Fruit fly (Drosophila melanogaster) whole organism, embryonic: ENCODE measurements around the gene Sclp.

Experiments
- Bdp1 ChIP-seq: fragments of 200-800 bp; sonication (Bioruptor generic); optimal IDR thresholded peaks from 3 replicates; lab custom pipeline; 2016; ENCODE audit warnings: missing biosample characterization, missing genetic modification characterization
- CG10209 ChIP-seq: fragments of 200-800 bp; sonication (Bioruptor generic); optimal IDR thresholded peaks from 3 replicates; lab custom pipeline; 2017; ENCODE audit warnings: missing biosample characterization, mild to moderate bottlenecking, missing genetic modification characterization, missing genetic modification reagents
- CG12155 ChIP-seq: fragments of 200-800 bp; sonication (Bioruptor generic); optimal IDR thresholded peaks from 3 replicates; lab custom pipeline; 2016; ENCODE audit warnings: missing biosample characterization, missing genetic modification characterization
- CG12391 ChIP-seq: fragments of 200-800 bp; sonication (Bioruptor generic); optimal IDR thresholded peaks from 3 replicates; lab custom pipeline; 2018; ENCODE audit warnings: missing biosample characterization, mild to moderate bottlenecking, missing genetic modification characterization, moderate library complexity
- CG12659 ChIP-seq: fragments of 200-800 bp; sonication (Bioruptor generic); optimal IDR thresholded peaks from 3 replicates; lab custom pipeline; 2017; ENCODE audit warnings: mild to moderate bottlenecking, missing biosample characterization, missing genetic modification reagents, missing genetic modification characterization
- CG12744 ChIP-seq: fragments of 200-800 bp; sonication (Bioruptor generic); optimal IDR thresholded peaks from 2 replicates; lab custom pipeline; 2016; ENCODE audit warnings: missing biosample characterization, missing genetic modification characterization
- CG13296 ChIP-seq: fragments of 200-800 bp; sonication (Bioruptor generic); optimal IDR thresholded peaks from 3 replicates; lab custom pipeline; 2018; ENCODE audit warnings: missing biosample characterization, mild to moderate bottlenecking, missing genetic modification characterization
- CG14860 ChIP-seq: fragments of 200-800 bp; sonication (Bioruptor generic); IDR thresholded peaks from 3 replicates; pipeline ENCODE4 v1.3.6; 2022; ENCODE audit warnings: missing biosample characterization, missing genetic modification characterization; ENCODE audit not compliant: partially characterized antibody
- CG15696 ChIP-seq: fragments of 200-800 bp; sonication (Bioruptor generic); optimal IDR thresholded peaks from 2 replicates; lab custom pipeline; 2019; ENCODE audit warnings: missing biosample characterization, mild to moderate bottlenecking, missing genetic modification characterization, moderate library complexity
- CG17612 ChIP-seq: fragments of 200-800 bp; sonication (Bioruptor generic); IDR thresholded peaks from 2 replicates; pipeline ENCODE4 v1.3.6; 2022; ENCODE audit warnings: missing biosample characterization, missing genetic modification characterization
- CG17829 ChIP-seq: fragments of 200-800 bp; optimal IDR thresholded peaks from 2 replicates; lab custom pipeline; 2019; ENCODE audit warnings: missing biosample characterization, mild to moderate bottlenecking, missing genetic modification characterization, moderate library complexity
- CG18262 ChIP-seq: fragments of 200-800 bp; optimal IDR thresholded peaks from 3 replicates; lab custom pipeline; 2019; ENCODE audit warnings: missing biosample characterization, mild to moderate bottlenecking, missing genetic modification characterization, moderate library complexity
- CG18599 ChIP-seq: fragments of 200-800 bp; sonication (Bioruptor generic); optimal IDR thresholded peaks from 3 replicates; lab custom pipeline; 2017; ENCODE audit warnings: missing biosample characterization, missing genetic modification characterization, mild to moderate bottlenecking, moderate library complexity, missing genetic modification reagents
- CG2875 ChIP-seq: fragments of 200-800 bp; sonication (Bioruptor generic); optimal IDR thresholded peaks from 2 replicates; lab custom pipeline; 2017; ENCODE audit warnings: missing biosample characterization, mild to moderate bottlenecking, missing genetic modification characterization, missing genetic modification reagents
- CG31224 ChIP-seq: fragments of 200-800 bp; sonication (Bioruptor generic); IDR thresholded peaks from 2 replicates; pipeline ENCODE4 v1.3.6; 2022; ENCODE audit warnings: missing biosample characterization, missing genetic modification characterization
- CG33213 ChIP-seq: fragments of 200-800 bp; sonication (Bioruptor generic); optimal IDR thresholded peaks from 3 replicates; lab custom pipeline; 2016; ENCODE audit warnings: missing biosample characterization, missing genetic modification characterization
- CG3847 ChIP-seq: fragments of 200-800 bp; sonication (Bioruptor generic); IDR thresholded peaks from 2 replicates; pipeline ENCODE4 v1.3.6; 2022; ENCODE audit warnings: missing biosample characterization, missing genetic modification characterization
- CG4282 ChIP-seq: fragments of 200-800 bp; sonication (Bioruptor generic); optimal IDR thresholded peaks from 2 replicates; lab custom pipeline; 2016; ENCODE audit warnings: missing biosample characterization, missing genetic modification characterization
- CG4404 ChIP-seq: fragments of 200-800 bp; sonication (Bioruptor generic); IDR thresholded peaks from 2 replicates; pipeline ENCODE4 v1.3.6; 2022; ENCODE audit warnings: missing biosample characterization, missing genetic modification characterization
- CG4617 ChIP-seq: fragments of 200-800 bp; sonication (Bioruptor generic); optimal IDR thresholded peaks from 3 replicates; lab custom pipeline; 2016; ENCODE audit warnings: missing biosample characterization, missing genetic modification characterization, borderline replicate concordance
- CG6765 ChIP-seq: fragments of 200-800 bp; sonication (Bioruptor generic); optimal IDR thresholded peaks from 3 replicates; lab custom pipeline; 2017; ENCODE audit warnings: missing biosample characterization, mild to moderate bottlenecking, missing genetic modification characterization
- CG7357 ChIP-seq: fragments of 200-800 bp; sonication (Bioruptor generic); IDR thresholded peaks from 3 replicates; pipeline ENCODE4 v1.3.6; 2022; ENCODE audit warnings: missing biosample characterization, missing genetic modification characterization
- CG7928 ChIP-seq: fragments of 200-800 bp; sonication (Bioruptor generic); optimal IDR thresholded peaks from 2 replicates; lab custom pipeline; 2017; ENCODE audit warnings: missing biosample characterization, mild to moderate bottlenecking, missing genetic modification characterization
- D19A ChIP-seq: fragments of 200-800 bp; optimal IDR thresholded peaks from 3 replicates; lab custom pipeline; 2019; ENCODE audit warnings: missing biosample characterization, mild to moderate bottlenecking, missing genetic modification characterization, moderate library complexity
- D19B ChIP-seq: fragments of 200-800 bp; sonication (Bioruptor generic); optimal IDR thresholded peaks from 2 replicates; lab custom pipeline; 2017; ENCODE audit warnings: missing biosample characterization, mild to moderate bottlenecking, missing genetic modification characterization
- Dip3 ChIP-seq: fragments of 200-800 bp; sonication (Bioruptor generic); optimal IDR thresholded peaks from 3 replicates; lab custom pipeline; 2016; ENCODE audit warnings: missing biosample characterization, missing genetic modification characterization
- E2f1 ChIP-seq: fragments of 200-800 bp; sonication (Bioruptor generic); IDR thresholded peaks from 2 replicates; pipeline ENCODE4 v1.3.6; 2022; ENCODE audit warnings: missing biosample characterization, missing genetic modification characterization
- HmgZ ChIP-seq: fragments of 200-800 bp; sonication (Bioruptor generic); optimal IDR thresholded peaks from 2 replicates; lab custom pipeline; 2018; ENCODE audit warnings: missing biosample characterization, mild to moderate bottlenecking, missing genetic modification characterization
- NK7.1 ChIP-seq: fragments of 200-800 bp; sonication (Bioruptor generic); optimal IDR thresholded peaks from 3 replicates; lab custom pipeline; 2016; ENCODE audit warnings: missing biosample characterization, missing genetic modification characterization
- Nf-YA ChIP-seq: fragments of 200-800 bp; sonication (Bioruptor generic); IDR thresholded peaks from 2 replicates; pipeline ENCODE4 v1.3.6; 2022; ENCODE audit warnings: missing biosample characterization, missing genetic modification characterization
- NfI ChIP-seq: fragments of 200-800 bp; sonication (Bioruptor generic); optimal IDR thresholded peaks from 3 replicates; lab custom pipeline; 2018; ENCODE audit warnings: missing biosample characterization, mild to moderate bottlenecking, missing genetic modification characterization, moderate library complexity
- Opbp ChIP-seq: fragments of 200-800 bp; sonication (Bioruptor generic); IDR thresholded peaks from 3 replicates; pipeline ENCODE4 v1.3.6; 2022; ENCODE audit warnings: missing biosample characterization, missing genetic modification characterization; ENCODE audit not compliant: partially characterized antibody
- Poxn ChIP-seq: fragments of 200-800 bp; sonication (Bioruptor generic); IDR thresholded peaks from 2 replicates; pipeline ENCODE4 v1.3.6; 2022; ENCODE audit warnings: missing biosample characterization, missing genetic modification characterization
- Scr ChIP-seq: fragments of 200-800 bp; sonication (Bioruptor generic); IDR thresholded peaks from 2 replicates; pipeline ENCODE4 v1.3.6; 2022; ENCODE audit warnings: missing biosample characterization, missing genetic modification characterization; ENCODE audit not compliant: partially characterized antibody
- Six4 ChIP-seq: fragments of 200-800 bp; sonication (Bioruptor generic); optimal IDR thresholded peaks from 2 replicates; lab custom pipeline; 2016; ENCODE audit warnings: missing biosample characterization, missing genetic modification characterization
- Spps ChIP-seq: fragments of 200-800 bp; sonication (Bioruptor generic); optimal IDR thresholded peaks from 2 replicates; lab custom pipeline; 2018; ENCODE audit warnings: missing biosample characterization, mild to moderate bottlenecking, missing genetic modification characterization
- Usf ChIP-seq: fragments of 200-800 bp; sonication (Bioruptor generic); optimal IDR thresholded peaks from 2 replicates; lab custom pipeline; 2017; ENCODE audit warnings: missing genotype, missing biosample characterization, missing genetic modification characterization
- ac ChIP-seq: fragments of 200-800 bp; sonication (Bioruptor generic); optimal IDR thresholded peaks from 3 replicates; lab custom pipeline; 2017; ENCODE audit warnings: missing biosample characterization, mild to moderate bottlenecking, missing genetic modification characterization
- ase ChIP-seq: fragments of 200-800 bp; sonication (Bioruptor generic); IDR thresholded peaks from 3 replicates; pipeline ENCODE4 v1.3.6; 2022; ENCODE audit warnings: missing biosample characterization, missing genetic modification characterization
- bsh ChIP-seq, 2 experiments: fragments of 200-800 bp; sonication (Bioruptor generic); optimal IDR thresholded peaks; 2 replicates each; lab custom pipeline; 2017 to 2018; ENCODE audit warnings: mild to moderate bottlenecking in 2 of 2, missing biosample characterization in 2 of 2, missing genetic modification characterization in 2 of 2, moderate library complexity in 1 of 2
- cas ChIP-seq: fragments of 200-800 bp; sonication (Bioruptor generic); IDR thresholded peaks from 2 replicates; pipeline ENCODE4 v1.3.6; 2022; ENCODE audit warnings: missing biosample characterization, missing genetic modification characterization
- chif ChIP-seq, 2 experiments: fragments of 200-800 bp; sonication (Bioruptor generic); optimal IDR thresholded peaks; 3 replicates each; lab custom pipeline; 2016; ENCODE audit warnings: missing biosample characterization in 2 of 2, missing genetic modification characterization in 2 of 2
- chn ChIP-seq: fragments of 200-800 bp; sonication (Bioruptor generic); optimal IDR thresholded peaks from 2 replicates; lab custom pipeline; 2016; ENCODE audit warnings: missing biosample characterization, missing genetic modification characterization
- dimm ChIP-seq: fragments of 200-800 bp; sonication (Bioruptor generic); IDR thresholded peaks from 2 replicates; pipeline ENCODE4 v1.3.6; 2022; ENCODE audit warnings: missing biosample characterization, missing genetic modification characterization
- en ChIP-seq: fragments of 200-800 bp; sonication (Bioruptor generic); optimal IDR thresholded peaks from 2 replicates; lab custom pipeline; 2016; ENCODE audit warnings: missing biosample characterization, missing genetic modification characterization
- h ChIP-seq: fragments of >200 bp; optimal IDR thresholded peaks from 2 replicates; lab custom pipeline; 2017
- lola ChIP-seq, 3 experiments: fragments of >200 bp in 2 of 3; fragments of 200-800 bp in 1 of 3; sonication (Bioruptor generic) in 1 of 3; optimal IDR thresholded peaks; 2 replicates each; lab custom pipeline; 2017 to 2019; ENCODE audit warnings: missing biosample characterization in 3 of 3, missing genetic modification characterization in 3 of 3, mild to moderate bottlenecking in 1 of 3, moderate library complexity in 1 of 3
- mld ChIP-seq: fragments of 200-800 bp; sonication (Bioruptor generic); IDR thresholded peaks from 3 replicates; pipeline ENCODE4 v1.3.6; 2022; ENCODE audit warnings: missing biosample characterization, missing genetic modification characterization; ENCODE audit not compliant: partially characterized antibody
- slp2 ChIP-seq: fragments of 200-800 bp; sonication (Bioruptor generic); optimal IDR thresholded peaks from 2 replicates; lab custom pipeline; 2016; ENCODE audit warnings: missing biosample characterization, missing genetic modification characterization
- stwl ChIP-seq: fragments of 200-800 bp; sonication (Bioruptor generic); optimal IDR thresholded peaks from 3 replicates; lab custom pipeline; 2018; ENCODE audit warnings: missing biosample characterization, mild to moderate bottlenecking, missing genetic modification characterization, moderate library complexity
- tx ChIP-seq: fragments of 200-800 bp; sonication (Bioruptor generic); optimal IDR thresholded peaks from 2 replicates; lab custom pipeline; 2016; ENCODE audit warnings: missing biosample characterization, missing genetic modification characterization
- wek ChIP-seq: fragments of 200-800 bp; sonication (Bioruptor generic); optimal IDR thresholded peaks from 3 replicates; lab custom pipeline; 2018; ENCODE audit warnings: missing biosample characterization, mild to moderate bottlenecking, missing genetic modification characterization, moderate library complexity

Gene Sclp

DNA sequence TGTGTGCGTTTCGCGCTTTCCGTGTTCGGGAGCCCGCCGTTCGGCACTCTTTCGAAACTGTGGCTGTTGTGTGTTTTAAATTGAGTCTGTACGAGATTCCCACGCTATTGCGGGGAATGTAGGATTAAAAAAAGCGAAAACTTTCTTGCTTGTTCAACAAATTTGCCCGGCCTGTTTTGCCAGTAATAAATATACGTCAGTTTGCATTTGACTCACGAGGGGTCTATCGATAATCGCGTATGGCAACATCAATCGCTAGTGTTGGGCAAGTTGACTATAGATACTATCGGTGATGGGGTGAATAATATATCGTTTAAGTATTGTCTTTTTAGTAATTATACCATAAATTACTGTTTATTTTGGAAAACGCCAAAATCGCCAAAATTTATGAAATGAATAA, 19.3 kb downstream of the Sclp start, which contains the start of gene Upf1 (continued):
- TF ChIP-seq Spps (tag; lab: Kevin White, UChicago): no peak
- no peak for TF ChIP-seq CG18262 (tag; lab: Kevin White, UChicago)
- no peak for TF ChIP-seq CG33213 (GFP tag; lab: Kevin White, UChicago)
- no peak for TF ChIP-seq CG12744
- TF ChIP-seq tx (GFP tag; lab: Kevin White, UChicago): no peak
- TF ChIP-seq dimm (GFP tag; lab: Robert Waterston, UW): no peak
- no peak for TF ChIP-seq chn (GFP tag; lab: Kevin White, UChicago)
- no peak for TF ChIP-seq CG12155 (GFP tag; lab: Kevin White, UChicago)
- TF ChIP-seq NfI: no peak
- TF ChIP-seq ase (GFP tag; lab: Robert Waterston, UW): no peak
- TF ChIP-seq CG17612 (GFP tag; lab: Robert Waterston, UW): no peak
- peak; percentile 41; the same call in 1 of the 2 replicates for TF ChIP-seq CG3847 (GFP tag; lab: Robert Waterston, UW)
- TF ChIP-seq CG18599 (GFP tag; lab: Kevin White, UChicago): no peak
- TF ChIP-seq cas (GFP tag; lab: Robert Waterston, UW): no peak
- no peak for TF ChIP-seq Nf-YA (GFP tag; lab: Robert Waterston, UW)
- no peak for TF ChIP-seq CG15696 (tag; lab: Kevin White, UChicago)
- TF ChIP-seq en (GFP tag; lab: Kevin White, UChicago): no peak
- no peak for TF ChIP-seq D19A (tag; lab: Kevin White, UChicago)
- TF ChIP-seq CG4282 (GFP tag; lab: Kevin White, UChicago): no peak
- TF ChIP-seq CG14860 (GFP tag; lab: Robert Waterston, UW): peak; percentile 90
- no peak for TF ChIP-seq CG17829
- TF ChIP-seq E2f1 (GFP tag; lab: Robert Waterston, UW): no peak
- TF ChIP-seq ac (GFP tag; lab: Kevin White, UChicago): no peak
- no peak for TF ChIP-seq CG2875 (GFP tag; lab: Kevin White, UChicago)
- TF ChIP-seq Usf (GFP tag; lab: Kevin White, UChicago): no peak
- TF ChIP-seq CG13296: no peak
- TF ChIP-seq Six4 (GFP tag; lab: Kevin White, UChicago): no peak
- peak; percentile 70 for TF ChIP-seq stwl (tag; lab: Kevin White, UChicago)
- peak; percentile 90 for TF ChIP-seq Scr
- no peak for TF ChIP-seq CG10209
- TF ChIP-seq CG4404: no peak
- no peak for TF ChIP-seq bsh (GFP tag; optimal IDR thresholded peaks at IDR 0.05; lab: Kevin White, UChicago)
- TF ChIP-seq wek: no peak
- peak; percentile 30 for TF ChIP-seq CG12659
- TF ChIP-seq HmgZ (tag; lab: Kevin White, UChicago): peak; percentile 49
- peak; percentile 66 for TF ChIP-seq CG4617 (GFP tag; lab: Kevin White, UChicago)
- TF ChIP-seq CG12391: peak; percentile 16
- TF ChIP-seq Bdp1: no peak
- no peak for TF ChIP-seq CG6765 (GFP tag; lab: Kevin White, UChicago)
- no peak for TF ChIP-seq CG7928 (GFP tag; lab: Kevin White, UChicago)
- no peak for TF ChIP-seq h (lab: Kevin White, UChicago)
- no peak for TF ChIP-seq CG31224 (GFP tag; lab: Robert Waterston, UW)
- no peak for TF ChIP-seq NK7.1 (GFP tag; lab: Kevin White, UChicago)
- no peak for TF ChIP-seq D19B (GFP tag; lab: Kevin White, UChicago)
- no peak for TF ChIP-seq CG7357
- no peak for TF ChIP-seq Dip3 (GFP tag; lab: Kevin White, UChicago)
- TF ChIP-seq slp2 (GFP tag; lab: Kevin White, UChicago): no peak
- peak; percentile 94 for TF ChIP-seq Opbp (GFP tag; lab: Robert Waterston, UW)
- no peak for TF ChIP-seq lola (GFP tag; optimal IDR thresholded peaks at IDR 0.05; lab: Kevin White, UChicago)
- TF ChIP-seq Poxn (GFP tag; lab: Robert Waterston, UW): no peak
- no peak for TF ChIP-seq chif (GFP tag; optimal IDR thresholded peaks at IDR 0.05; lab: Kevin White, UChicago)
- peak; percentile 92 for TF ChIP-seq mld
